Fruit fly (Drosophila melanogaster): ENCODE data around the gene shps.

Gene shps

dm6 chr3R:24289768-24290349 lies 10.5 kb downstream of the shps start, which contains the start of the genes CG34290 and Uck (continued):
- TF ChIP-seq gcm (GFP tag; optimal IDR thresholded peaks at IDR 0.05) (peak; percentile 38), Pdp1 (GFP tag; optimal IDR thresholded peaks at IDR 0.05) (peak in 1 of 2 experiments; percentile 76), sens (GFP tag) (peak; percentile 90), ham (GFP tag; IDR thresholded peaks at IDR 0.05) (no peak), CG10366 (GFP tag; IDR thresholded peaks at IDR 0.05) (peak; percentile 66), CG7839 (tag; optimal IDR thresholded peaks at IDR 0.05) (peak; percentile 66), CG4854 (GFP tag; optimal IDR thresholded peaks at IDR 0.05) (peak; percentile 46), phol (tag; optimal IDR thresholded peaks at IDR 0.05) (peak; percentile 80), CG33213 (GFP tag; optimal IDR thresholded peaks at IDR 0.05) (peak; percentile 92), CG6791 (GFP tag; IDR thresholded peaks at IDR 0.05; ENCODE audit: partially characterized antibody) (peak; percentile 83), pzg (GFP tag; optimal IDR thresholded peaks at IDR 0.05) (peak; percentile 89), BtbVII (GFP tag; optimal IDR thresholded peaks at IDR 0.05) (peak; percentile 76), danr (GFP tag; IDR thresholded peaks at IDR 0.05) (no peak), CG6175 (GFP tag; IDR thresholded peaks at IDR 0.05) (no peak), HmgD (GFP tag; optimal IDR thresholded peaks at IDR 0.05) (peak; percentile 78), CG12744 (GFP tag; optimal IDR thresholded peaks at IDR 0.05) (peak; percentile 49), CG8944 (GFP tag; optimal IDR thresholded peaks at IDR 0.05) (peak; percentile 15), CG4707 (GFP tag; optimal IDR thresholded peaks at IDR 0.05) (peak; percentile 78), Deaf1 (tag; optimal IDR thresholded peaks at IDR 0.05) (peak; percentile 35), CG15479 (GFP tag; optimal IDR thresholded peaks at IDR 0.05) (no peak), CG7987 (GFP tag; optimal IDR thresholded peaks at IDR 0.05) (peak; percentile 96), gfzf (GFP tag; optimal IDR thresholded peaks at IDR 0.05) (peak; percentile 33), ERR (GFP tag; optimal IDR thresholded peaks at IDR 0.05) (peak; percentile 78), CG31224 (GFP tag; IDR thresholded peaks at IDR 0.05) (no peak), CG18011 (GFP tag; optimal IDR thresholded peaks at IDR 0.05) (peak; percentile 72), CG7556 (GFP tag; optimal IDR thresholded peaks at IDR 0.05) (peak; percentile 61), H15 (GFP tag; IDR thresholded peaks at IDR 0.05) (peak; percentile 80), toy (GFP tag; IDR thresholded peaks at IDR 0.05) (no peak), pho (GFP tag; optimal IDR thresholded peaks at IDR 0.05) (peak; percentile 63), bigmax (GFP tag; optimal IDR thresholded peaks at IDR 0.05) (peak; percentile 64), CG32532 (GFP tag; IDR thresholded peaks at IDR 0.05) (peak; percentile 78), HHEX (GFP tag; optimal IDR thresholded peaks at IDR 0.05) (peak; percentile 82), GATAe (GFP tag; conservative IDR thresholded peaks at IDR 0.05) (no peak), ttk (GFP tag; IDR thresholded peaks at IDR 0.05) (peak; percentile 44), Neu2 (GFP tag; optimal IDR thresholded peaks at IDR 0.05; ENCODE audit: borderline replicate concordance) (no peak), H2.0 (GFP tag; IDR thresholded peaks at IDR 0.05) (peak; percentile 56), CG4820 (GFP tag; optimal IDR thresholded peaks at IDR 0.05) (peak; percentile 36), ac (GFP tag; optimal IDR thresholded peaks at IDR 0.05) (peak; percentile 31), Opbp (GFP tag; IDR thresholded peaks at IDR 0.05; ENCODE audit: partially characterized antibody) (peak; percentile 86), CG1529 (GFP tag; optimal IDR thresholded peaks at IDR 0.05) (peak; percentile 52), jigr1 (GFP tag; IDR thresholded peaks at IDR 0.05) (no peak), btn (GFP tag; optimal IDR thresholded peaks at IDR 0.05) (peak; percentile 32), CG9797 (GFP tag; optimal IDR thresholded peaks at IDR 0.05) (peak; percentile 72), CG30403 (GFP tag; optimal IDR thresholded peaks at IDR 0.05) (peak; percentile 52), CG11456 (GFP tag; IDR thresholded peaks at IDR 0.05) (peak; percentile 76; the same call in 2 of the 3 replicates), tna (GFP tag; IDR thresholded peaks at IDR 0.05; ENCODE audit: partially characterized antibody) (peak; percentile 43), CG33557 (GFP tag; optimal IDR thresholded peaks at IDR 0.05) (peak; percentile 70), tgo (GFP tag; IDR thresholded peaks at IDR 0.05) (peak; percentile 55; the same call in 2 of the 3 replicates), cad (GFP tag; optimal IDR thresholded peaks at IDR 0.05) (no peak), CG13775 (GFP tag; optimal IDR thresholded peaks at IDR 0.05) (peak; percentile 84)

All from whole organism, embryonic.